Fruit fly (Drosophila melanogaster): ENCODE data around the gene CG32085.

CG32085 gene

DNA sequence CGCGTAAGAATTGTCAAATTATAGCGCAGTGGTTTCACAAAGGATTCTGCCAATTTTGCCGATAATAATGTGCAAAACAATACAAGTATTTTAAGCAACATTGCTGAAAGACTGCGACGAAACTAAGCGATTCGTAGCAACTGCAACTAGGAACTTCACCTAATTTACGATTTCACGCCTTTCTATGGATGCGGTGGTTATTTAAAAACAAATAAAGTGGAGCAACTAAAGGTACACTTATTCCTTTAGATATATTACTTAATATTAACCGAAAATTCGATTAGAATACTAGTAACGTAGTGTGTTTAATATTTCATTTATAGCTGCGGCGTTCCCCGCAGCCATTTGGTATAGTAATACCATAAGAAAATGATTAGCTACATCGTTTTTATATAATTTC lies 34.2 kb downstream of the CG32085 start, which contains the start of gene CG6071:
Gene CG6071, minus strand, starts transcription at position 101 of the 400 bp plus-strand sequence.
- TF ChIP-seq CG13424 (tag; optimal IDR thresholded peaks at IDR 0.05), result no peak
- TF ChIP-seq CG9817 (tag; optimal IDR thresholded peaks at IDR 0.05), result no peak
- no peak for TF ChIP-seq mam (GFP tag; optimal IDR thresholded peaks at IDR 0.05)
- no peak for TF ChIP-seq CG12744 (GFP tag; optimal IDR thresholded peaks at IDR 0.05)

DNA sequence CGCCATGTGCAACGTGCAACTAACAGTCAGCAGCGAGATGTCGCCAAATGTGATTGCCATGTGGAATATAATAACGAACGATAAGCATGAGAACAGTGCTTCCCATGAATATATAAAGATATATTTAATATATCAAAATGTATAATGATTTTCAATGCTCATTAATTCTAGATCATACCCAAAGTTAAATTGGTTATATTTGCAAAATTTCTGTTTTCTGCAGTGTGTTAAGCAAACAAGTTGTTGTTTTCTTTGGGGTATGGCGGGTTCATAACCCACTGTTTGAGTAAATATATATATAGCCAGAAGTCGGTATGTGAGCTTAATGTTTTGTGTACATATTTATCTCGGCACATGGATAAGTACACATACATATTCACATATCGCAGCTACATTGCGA lies 43.3 kb downstream of the CG32085 start:
- TF ChIP-seq CG10462 (GFP tag; optimal IDR thresholded peaks at IDR 0.05), result no peak
- no peak for TF ChIP-seq ro (GFP tag; IDR thresholded peaks at IDR 0.05)
- peak; percentile 63 for TF ChIP-seq Med (GFP tag)
- no peak for TF ChIP-seq Aef1 (GFP tag; IDR thresholded peaks at IDR 0.05)
- TF ChIP-seq Hand (GFP tag; optimal IDR thresholded peaks at IDR 0.05), result no peak
- TF ChIP-seq Hr3 (GFP tag; optimal IDR thresholded peaks at IDR 0.05), result no peak
- TF ChIP-seq CG5180 (GFP tag; optimal IDR thresholded peaks at IDR 0.05), result peak; percentile 31
- no peak for TF ChIP-seq tll (GFP tag; optimal IDR thresholded peaks at IDR 0.05)
- TF ChIP-seq lab (GFP tag; optimal IDR thresholded peaks at IDR 0.05), result peak; percentile 36
- 0 out of 2 replicates have a peak, but pooled peaks have one; percentile 20 for TF ChIP-seq Awh (GFP tag; IDR thresholded peaks at IDR 0.05)
- TF ChIP-seq fd64A (GFP tag; optimal IDR thresholded peaks at IDR 0.05), result peak; percentile 22
- no peak for TF ChIP-seq gem (tag; optimal IDR thresholded peaks at IDR 0.05)
- no peak for TF ChIP-seq pho (GFP tag; optimal IDR thresholded peaks at IDR 0.05)
- peak; percentile 16 for TF ChIP-seq CG7987 (GFP tag; optimal IDR thresholded peaks at IDR 0.05)
- no peak for TF ChIP-seq Bteb2 (GFP tag; optimal IDR thresholded peaks at IDR 0.05)
- TF ChIP-seq D19A (tag; optimal IDR thresholded peaks at IDR 0.05), result no peak
- TF ChIP-seq CG15514 (GFP tag; optimal IDR thresholded peaks at IDR 0.05), result peak; percentile 3
- TF ChIP-seq Kr (GFP tag; optimal IDR thresholded peaks at IDR 0.05), result no peak
- TF ChIP-seq CG10209 (GFP tag; optimal IDR thresholded peaks at IDR 0.05), result no peak
- TF ChIP-seq CG13296 (GFP tag; optimal IDR thresholded peaks at IDR 0.05), result peak; percentile 43
- 0 out of 3 replicates have a peak, but pooled peaks have one; percentile 38 for TF ChIP-seq ci (GFP tag; IDR thresholded peaks at IDR 0.05)
- TF ChIP-seq cato (GFP tag; optimal IDR thresholded peaks at IDR 0.05; ENCODE audit: borderline replicate concordance), result no peak
- TF ChIP-seq CG8359 (GFP tag; optimal IDR thresholded peaks at IDR 0.05; ENCODE audit: borderline replicate concordance), result no peak
- TF ChIP-seq ATbp (GFP tag; optimal IDR thresholded peaks at IDR 0.05), result peak; percentile 30
- TF ChIP-seq CG12071 (GFP tag; optimal IDR thresholded peaks at IDR 0.05), result peak; percentile 17
- TF ChIP-seq pan (optimal IDR thresholded peaks at IDR 0.05), result no peak
- peak in 1 of 2 experiments; percentile 25 for TF ChIP-seq pan (GFP tag; optimal IDR thresholded peaks at IDR 0.05 in 1 of 2, IDR thresholded peaks at IDR 0.05 in 1 of 2)
- TF ChIP-seq Asciz (GFP tag; optimal IDR thresholded peaks at IDR 0.05), result peak; percentile 34
- TF ChIP-seq CG12659 (GFP tag; optimal IDR thresholded peaks at IDR 0.05), result no peak
- peak; percentile 10 for TF ChIP-seq CG6813 (GFP tag; optimal IDR thresholded peaks at IDR 0.05)
- TF ChIP-seq z (GFP tag; IDR thresholded peaks at IDR 0.05), result no peak
- peak; percentile 50 for TF ChIP-seq CG17359 (tag; optimal IDR thresholded peaks at IDR 0.05)
- peak; percentile 11 for TF ChIP-seq Fer3 (tag; optimal IDR thresholded peaks at IDR 0.05)
- no peak for TF ChIP-seq Eip74EF (GFP tag; optimal IDR thresholded peaks at IDR 0.05)
- no peak for TF ChIP-seq trem (tag; optimal IDR thresholded peaks at IDR 0.05)
- TF ChIP-seq hkb (optimal IDR thresholded peaks at IDR 0.05), result no peak
- peak; percentile 52 for TF ChIP-seq hkb (GFP tag; IDR thresholded peaks at IDR 0.05)
- peak; percentile 38 for TF ChIP-seq tap (tag; optimal IDR thresholded peaks at IDR 0.05)
- TF ChIP-seq HLH3B (GFP tag; IDR thresholded peaks at IDR 0.05), result peak; percentile 19; the same call in 1 of the 2 replicates
- no peak for TF ChIP-seq Meics (GFP tag; optimal IDR thresholded peaks at IDR 0.05)
- no peak for TF ChIP-seq CG7271 (tag; optimal IDR thresholded peaks at IDR 0.05)
- TF ChIP-seq CG10274 (GFP tag; optimal IDR thresholded peaks at IDR 0.05), result no peak
- no peak for TF ChIP-seq MESR4 (GFP tag; optimal IDR thresholded peaks at IDR 0.05)
- TF ChIP-seq Drgx (GFP tag; IDR thresholded peaks at IDR 0.05), result peak; percentile 72

All from whole organism, embryonic.